Worm (Caenorhabditis elegans): ENCODE measurements around the gene mpst-7.

ce11 chrV:13006754-13007153, 45.8 kb upstream of the mpst-7 start:
- TF ChIP-seq nfya-1 (tag; optimal IDR thresholded peaks at IDR 0.05; ENCODE audit: borderline replicate concordance, insufficient read depth) (no peak), snpc-1.3 (tag; optimal IDR thresholded peaks at IDR 0.05; ENCODE audit: insufficient read depth) (peak; percentile 43), ceh-40 (GFP tag; IDR thresholded peaks at IDR 0.05) (no peak), mxl-1 (tag; optimal IDR thresholded peaks at IDR 0.05) (peak; percentile 20), nhr-90 (tag; optimal IDR thresholded peaks at IDR 0.05) (no peak), dpl-1 (GFP tag; optimal IDR thresholded peaks at IDR 0.05) (no peak), dpff-1 (tag; optimal IDR thresholded peaks at IDR 0.05) (no peak), pha-4 (tag; optimal IDR thresholded peaks at IDR 0.05) (no peak), unc-62 (GFP tag; optimal IDR thresholded peaks at IDR 0.05) (no peak), rpc-1 (optimal IDR thresholded peaks at IDR 0.05) (no peak), rpc-1 (tag; optimal IDR thresholded peaks at IDR 0.05) (no peak), B0336.3 (GFP tag; IDR thresholded peaks at IDR 0.05) (no peak), lag-1 (GFP tag; IDR thresholded peaks at IDR 0.05) (no peak)
